Fruit fly (Drosophila melanogaster): ENCODE measurements around the gene Plc21C.

Plc21C gene

DNA sequence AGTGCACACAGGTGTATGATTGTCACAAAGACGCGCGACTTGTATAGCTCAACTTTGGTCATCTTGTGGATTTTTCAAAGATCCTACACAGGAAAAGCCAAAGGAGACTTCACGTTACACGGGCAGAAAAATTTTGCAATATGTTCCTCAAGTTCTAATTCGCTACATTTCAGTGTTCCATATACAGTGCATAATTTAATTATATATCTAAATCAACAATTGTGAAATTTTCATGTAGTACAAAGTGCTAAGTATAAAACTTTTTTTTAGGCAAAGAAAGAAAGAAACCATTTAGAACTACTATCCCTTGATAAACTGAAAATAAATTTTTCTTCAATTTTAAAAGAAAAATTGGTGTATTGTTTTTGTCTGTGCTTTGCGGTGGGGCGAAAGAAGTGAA is 14.8 kb upstream of the Plc21C start:
- no peak for TF ChIP-seq Ets98B (GFP tag; IDR thresholded peaks at IDR 0.05)
- no peak for TF ChIP-seq CG34367 (tag; optimal IDR thresholded peaks at IDR 0.05)
- no peak for TF ChIP-seq Snoo (tag; optimal IDR thresholded peaks at IDR 0.05)
- TF ChIP-seq CG4496 (GFP tag; IDR thresholded peaks at IDR 0.05) = no peak
- no peak for TF ChIP-seq CG12605 (GFP tag; IDR thresholded peaks at IDR 0.05)
- no peak for TF ChIP-seq gl (tag; optimal IDR thresholded peaks at IDR 0.05)
- no peak for TF ChIP-seq CG17806 (tag; optimal IDR thresholded peaks at IDR 0.05)
- no peak for TF ChIP-seq CG10348 (GFP tag; IDR thresholded peaks at IDR 0.05)
- no peak for TF ChIP-seq CG13204 (GFP tag; optimal IDR thresholded peaks at IDR 0.05)
- TF ChIP-seq CG32121 (GFP tag; IDR thresholded peaks at IDR 0.05) = no peak
- no peak for TF ChIP-seq Pif1A (GFP tag; optimal IDR thresholded peaks at IDR 0.05)
- no peak for TF ChIP-seq CG14655 (GFP tag; optimal IDR thresholded peaks at IDR 0.05)
- TF ChIP-seq D1 (tag; optimal IDR thresholded peaks at IDR 0.05) = no peak
- TF ChIP-seq Pif1B (GFP tag; optimal IDR thresholded peaks at IDR 0.05) = no peak
- no peak for TF ChIP-seq CG9948 (tag; optimal IDR thresholded peaks at IDR 0.05)
- no peak for TF ChIP-seq rn (GFP tag; IDR thresholded peaks at IDR 0.05)
- TF ChIP-seq CG8159 (tag; optimal IDR thresholded peaks at IDR 0.05) = no peak

DNA sequence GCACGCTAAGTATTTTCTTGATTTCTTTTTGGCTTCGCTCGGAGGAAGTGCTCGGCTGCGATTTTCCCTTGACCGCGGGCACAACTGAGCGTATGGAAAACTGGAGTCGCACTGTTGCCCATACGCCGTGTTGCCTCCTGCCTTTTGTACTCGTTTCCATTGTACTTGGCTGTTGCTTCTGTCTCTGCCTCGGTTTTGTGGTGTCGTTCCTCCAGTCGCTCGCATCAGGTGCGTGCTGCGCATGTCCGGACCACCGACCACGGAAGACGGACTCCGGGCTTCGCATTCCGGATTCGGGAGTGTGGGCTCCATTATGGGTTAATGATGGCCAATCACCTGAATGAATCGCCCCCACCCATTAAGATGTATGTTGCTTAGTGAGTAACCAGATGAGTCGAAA is 14.1 kb upstream of the Plc21C start, which contains the start of gene CG3625:
Gene CG3625 (minus strand): TSS at position 139 of the 400 bp plus-strand sequence.
- TF ChIP-seq CG4496 (GFP tag; IDR thresholded peaks at IDR 0.05) = 0 out of 3 replicates have a peak, but pooled peaks have one; percentile 25
- TF ChIP-seq D1 (tag; optimal IDR thresholded peaks at IDR 0.05) = no peak
- no peak for TF ChIP-seq CG32121 (GFP tag; IDR thresholded peaks at IDR 0.05)
- no peak for TF ChIP-seq CG12605 (GFP tag; IDR thresholded peaks at IDR 0.05)
- TF ChIP-seq fd96Ca (GFP tag; IDR thresholded peaks at IDR 0.05) = 0 out of 3 replicates have a peak, but pooled peaks have one; percentile 7
- TF ChIP-seq Snoo (tag; optimal IDR thresholded peaks at IDR 0.05) = no peak

DNA sequence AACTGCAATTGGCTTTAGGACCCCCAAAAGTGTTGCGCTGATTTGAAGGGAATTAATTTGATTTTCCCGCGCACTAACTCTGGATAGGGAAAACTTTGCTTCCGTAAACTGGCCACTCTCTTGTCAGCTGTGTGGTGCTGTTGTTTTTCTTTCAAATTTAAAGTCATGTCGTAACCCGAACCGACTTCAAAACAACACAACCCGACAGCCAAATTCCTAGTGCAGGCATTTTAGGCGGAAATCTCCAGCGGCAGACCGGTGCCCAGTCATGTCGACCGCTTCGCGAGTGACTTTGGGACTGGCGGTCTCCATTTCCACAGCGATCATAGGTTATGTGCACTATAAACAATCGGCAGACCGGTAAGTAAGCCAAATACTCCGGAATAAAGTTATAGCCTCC is 13.4 kb upstream of the Plc21C start, which contains the start of gene CG11562:
Gene CG11562 (plus strand): TSS at position 119 of the 400 bp plus-strand sequence.
- TF ChIP-seq Pif1A (GFP tag; optimal IDR thresholded peaks at IDR 0.05) (no peak), Ets98B (GFP tag; IDR thresholded peaks at IDR 0.05) (no peak; the same call in 1 of the 2 replicates), CG32121 (GFP tag; IDR thresholded peaks at IDR 0.05) (no peak), Snoo (tag; optimal IDR thresholded peaks at IDR 0.05) (no peak), rn (GFP tag; IDR thresholded peaks at IDR 0.05) (no peak), gl (tag; optimal IDR thresholded peaks at IDR 0.05) (no peak), CG34367 (tag; optimal IDR thresholded peaks at IDR 0.05) (no peak), CG8301 (tag; optimal IDR thresholded peaks at IDR 0.05) (no peak), CG9948 (tag; optimal IDR thresholded peaks at IDR 0.05) (no peak), CG14655 (GFP tag; optimal IDR thresholded peaks at IDR 0.05) (no peak), CG12605 (GFP tag; IDR thresholded peaks at IDR 0.05) (no peak), CG15710 (tag; optimal IDR thresholded peaks at IDR 0.05) (no peak), CG13204 (GFP tag; optimal IDR thresholded peaks at IDR 0.05) (no peak), CG8159 (tag; optimal IDR thresholded peaks at IDR 0.05) (no peak), Pif1B (GFP tag; optimal IDR thresholded peaks at IDR 0.05) (no peak), CG10348 (GFP tag; IDR thresholded peaks at IDR 0.05) (no peak)

DNA sequence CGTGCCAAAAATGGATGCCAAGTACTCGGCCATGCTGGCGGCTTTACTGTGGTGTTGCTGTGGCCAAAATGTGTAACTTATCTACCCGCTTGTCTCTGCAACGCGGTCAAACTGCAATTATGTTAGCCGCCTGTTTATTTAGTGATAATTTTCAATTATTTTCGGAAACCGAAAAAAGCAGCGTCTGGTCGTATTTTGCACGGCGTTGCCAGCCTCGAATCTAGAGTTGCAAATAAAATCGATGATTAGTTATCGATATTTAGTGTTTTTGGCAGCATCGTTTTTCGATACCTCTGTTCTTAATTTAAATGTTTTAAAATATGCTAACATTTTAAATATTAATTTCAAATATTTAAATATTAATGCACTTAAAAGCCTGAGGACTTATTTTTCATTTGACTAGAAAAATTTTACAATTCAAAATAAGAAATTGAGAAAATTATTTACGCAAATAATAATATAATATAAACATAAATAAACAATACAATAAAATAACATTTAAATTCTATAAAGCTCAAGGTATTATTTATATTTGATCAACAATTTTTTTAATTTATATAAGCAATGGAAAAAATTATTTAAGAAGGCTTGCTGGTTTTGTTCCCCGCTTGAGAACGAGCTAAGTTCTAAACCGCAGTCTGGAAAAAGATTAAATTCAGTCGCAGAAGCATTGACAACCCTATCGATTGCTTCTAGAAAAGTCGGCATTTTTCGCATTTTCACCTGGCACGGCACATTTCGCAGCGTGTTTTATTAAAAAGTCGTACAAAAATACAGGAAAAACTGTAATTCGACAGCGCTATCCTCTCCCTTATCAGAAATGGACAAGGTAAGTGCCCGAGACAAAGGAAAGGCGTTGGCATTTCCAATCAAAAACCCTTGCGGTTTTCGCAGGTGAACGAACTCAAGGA is 11.0 kb upstream of the Plc21C start, which contains the start of the genes U2af38 and Stip1:
Gene U2af38 (minus strand): TSS at position 230 of the 911 bp plus-strand sequence.
Gene Stip1 (plus strand): TSS at position 671 of the 911 bp plus-strand sequence.
- peak; percentile 99 for TF ChIP-seq EcR (GFP tag; optimal IDR thresholded peaks at IDR 0.05)
- TF ChIP-seq gl (tag; optimal IDR thresholded peaks at IDR 0.05) = no peak

DNA sequence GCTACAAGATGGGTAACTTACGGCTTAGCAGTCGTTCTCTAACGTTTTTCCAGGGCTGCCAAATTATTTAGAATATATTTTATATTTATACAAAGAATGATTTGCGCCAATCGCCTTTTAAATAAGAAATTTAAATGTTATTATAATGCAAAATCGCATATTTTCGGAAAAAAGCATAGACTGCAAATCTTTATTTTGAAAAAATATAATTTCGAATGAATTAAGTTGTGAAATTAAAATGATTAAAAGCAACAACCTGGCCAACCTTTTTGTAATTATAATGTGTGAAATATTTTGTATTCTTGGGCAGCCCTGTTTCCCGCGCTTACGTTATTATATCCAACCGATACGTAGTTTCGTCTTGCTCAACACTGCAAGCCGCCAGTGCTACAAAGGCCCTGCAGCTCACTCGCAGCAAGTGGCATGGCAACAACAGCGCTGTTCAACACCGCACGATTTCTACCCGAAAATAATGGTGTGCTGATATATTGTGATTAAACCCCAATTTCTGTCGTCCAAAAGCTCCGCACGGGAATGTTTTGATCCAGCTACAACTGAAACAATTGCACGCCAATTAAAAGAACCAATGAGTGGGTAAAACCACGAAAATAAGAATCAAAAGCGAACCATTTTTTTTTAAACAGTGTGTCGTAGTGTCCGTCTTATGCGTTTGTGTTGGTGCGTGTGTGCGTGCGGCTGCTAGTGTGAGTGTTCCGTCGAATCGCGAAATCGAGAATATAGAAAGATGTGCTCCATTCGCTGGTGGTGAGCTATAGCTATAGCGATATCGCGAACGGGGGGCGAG is 8.1 kb upstream of the Plc21C start, which contains the start of gene Pi3K21B:
Gene Pi3K21B (plus strand): TSS at position 401 of the 805 bp plus-strand sequence.
- TF ChIP-seq CG14655 (GFP tag; optimal IDR thresholded peaks at IDR 0.05) = no peak
- TF ChIP-seq CG17806 (tag; optimal IDR thresholded peaks at IDR 0.05) = peak; percentile 75
- TF ChIP-seq rn (GFP tag; IDR thresholded peaks at IDR 0.05) = peak; percentile 48; the same call in 1 of the 2 replicates
- peak; percentile 54; the same call in 1 of the 3 replicates for TF ChIP-seq fd96Ca (GFP tag; IDR thresholded peaks at IDR 0.05)
- TF ChIP-seq CG34367 (tag; optimal IDR thresholded peaks at IDR 0.05) = peak; percentile 80
- peak; percentile 67; the same call in 1 of the 2 replicates for TF ChIP-seq CG32121 (GFP tag; IDR thresholded peaks at IDR 0.05)
- peak; percentile 63 for TF ChIP-seq CG12605 (GFP tag; IDR thresholded peaks at IDR 0.05)
- TF ChIP-seq CG9948 (tag; optimal IDR thresholded peaks at IDR 0.05) = peak; percentile 83
- no peak for TF ChIP-seq CG13204 (GFP tag; optimal IDR thresholded peaks at IDR 0.05)
- TF ChIP-seq EcR (GFP tag; optimal IDR thresholded peaks at IDR 0.05) = no peak
- TF ChIP-seq gl (tag; optimal IDR thresholded peaks at IDR 0.05) = no peak
- TF ChIP-seq CG15710 (tag; optimal IDR thresholded peaks at IDR 0.05) = peak; percentile 90
- peak; percentile 79 for TF ChIP-seq CG10348 (GFP tag; IDR thresholded peaks at IDR 0.05)
- peak; percentile 87 for TF ChIP-seq CG8159 (tag; optimal IDR thresholded peaks at IDR 0.05)
- peak; percentile 89 for TF ChIP-seq Snoo (tag; optimal IDR thresholded peaks at IDR 0.05)
- peak; percentile 73 for TF ChIP-seq Ets98B (GFP tag; IDR thresholded peaks at IDR 0.05)
- peak; percentile 71 for TF ChIP-seq CG8301 (tag; optimal IDR thresholded peaks at IDR 0.05)
- peak; percentile 53 for TF ChIP-seq Pif1B (GFP tag; optimal IDR thresholded peaks at IDR 0.05)
- TF ChIP-seq CG4496 (GFP tag; IDR thresholded peaks at IDR 0.05) = peak; percentile 85
- TF ChIP-seq D1 (tag; optimal IDR thresholded peaks at IDR 0.05) = no peak
- peak; percentile 83 for TF ChIP-seq Pif1A (GFP tag; optimal IDR thresholded peaks at IDR 0.05)

Data from whole organism, pupa.